Worm (Caenorhabditis elegans) whole organism, late embryonic: ENCODE results near the gene rabs-5.

Experiments used
- C38D4.7 ChIP-seq: fragments of 200-800 bp; sonication (Bioruptor generic); optimal IDR thresholded peaks from 2 replicates; lab custom pipeline; 2018; ENCODE audit warnings: mild to moderate bottlenecking, missing genetic modification characterization, moderate library complexity, missing compliant biosample characterization
- ceh-22 ChIP-seq: sonication (generic microtip); optimal IDR thresholded peaks from 2 replicates; lab custom pipeline; 2017; ENCODE audit warnings: missing biosample characterization, missing genetic modification characterization
- elt-2 ChIP-seq: sonication (generic microtip); optimal IDR thresholded peaks from 2 replicates; lab custom pipeline; 2016; ENCODE audit warnings: missing genetic modification reagents, missing genetic modification characterization, missing compliant biosample characterization
- hlh-13 ChIP-seq: fragments of 200-800 bp; sonication (Bioruptor generic); optimal IDR thresholded peaks from 2 replicates; lab custom pipeline; 2018; ENCODE audit warnings: mild to moderate bottlenecking, missing genetic modification characterization, missing compliant biosample characterization
- pag-3 ChIP-seq: sonication (generic microtip); optimal IDR thresholded peaks from 2 replicates; lab custom pipeline; 2016; ENCODE audit warnings: missing compliant biosample characterization, missing genetic modification characterization, borderline replicate concordance
- pax-1 ChIP-seq: fragments of 150-350 bp; optimal IDR thresholded peaks from 2 replicates; lab custom pipeline; 2014; ENCODE audit warnings: missing biosample characterization, missing genetic modification characterization
- sox-2 ChIP-seq: fragments of 200-800 bp; sonication (Bioruptor generic); IDR thresholded peaks from 2 replicates; pipeline ENCODE4 v1.3.6; 2022; ENCODE audit warnings: missing genetic modification reagents, missing genetic modification characterization, missing compliant biosample characterization
- tbx-2 ChIP-seq: sonication (generic microtip); optimal IDR thresholded peaks from 2 replicates; lab custom pipeline; 2016; ENCODE audit warnings: missing genetic modification characterization, missing compliant biosample characterization
- tbx-7 ChIP-seq: sonication (generic microtip); optimal IDR thresholded peaks from 2 replicates; lab custom pipeline; 2016; ENCODE audit warnings: missing genotype, missing genetic modification characterization, missing compliant biosample characterization
- ttx-3 ChIP-seq: sonication (generic microtip); optimal IDR thresholded peaks from 2 replicates; lab custom pipeline; 2016; ENCODE audit warnings: missing genetic modification reagents, missing genetic modification characterization, missing compliant biosample characterization

ce11 chrIV:8113161-8113560, 5.8 kb upstream of the rabs-5 start, which contains the start of gene Y42H9AR.1:
- TF ChIP-seq pag-3 (tag; lab: Kevin White, UChicago) (no peak), tbx-7 (tag; lab: Kevin White, UChicago) (no peak), sox-2 (no peak), pax-1 (tag; lab: Kevin White, UChicago) (no peak), hlh-13 (GFP tag; lab: Kevin White, UChicago) (no peak), tbx-2 (tag; lab: Kevin White, UChicago) (no peak), elt-2 (no peak), ttx-3 (tag; lab: Kevin White, UChicago) (no peak), ceh-22 (tag; lab: Kevin White, UChicago) (no peak), C38D4.7 (GFP tag; lab: Kevin White, UChicago) (no peak)
